Fruit fly (Drosophila melanogaster) whole organism, pupa: Measurements from ENCODE around the gene capt.
A peak's percentile ranks its signal among the peaks of the same experiment; 100 is the strongest.

Source experiments
- CG10348 ChIP-seq: fragments of 200-800 bp; sonication (Bioruptor generic); IDR thresholded peaks from 2 replicates; pipeline ENCODE4 v1.3.6; 2022; ENCODE audit warnings: missing biosample characterization, missing genetic modification characterization
- CG12605 ChIP-seq: fragments of 200-800 bp; sonication (Bioruptor generic); IDR thresholded peaks from 2 replicates; pipeline ENCODE4 v1.3.6; 2022; ENCODE audit warnings: missing biosample characterization, missing genetic modification characterization
- CG13204 ChIP-seq: fragments of 200-800 bp; sonication (Bioruptor generic); optimal IDR thresholded peaks from 2 replicates; lab custom pipeline; 2018; ENCODE audit warnings: missing biosample characterization, mild to moderate bottlenecking, missing genetic modification characterization, moderate library complexity
- CG14655 ChIP-seq: fragments of 200-800 bp; sonication (Bioruptor generic); optimal IDR thresholded peaks from 3 replicates; lab custom pipeline; 2017; ENCODE audit warnings: mild to moderate bottlenecking, missing biosample characterization, missing genetic modification reagents, missing genetic modification characterization
- CG15710 ChIP-seq: fragments of 200-800 bp; sonication (Bioruptor generic); optimal IDR thresholded peaks from 2 replicates; lab custom pipeline; 2018; ENCODE audit warnings: missing biosample characterization, mild to moderate bottlenecking, missing genetic modification characterization, moderate library complexity
- CG17806 ChIP-seq: fragments of 200-800 bp; sonication (Bioruptor generic); optimal IDR thresholded peaks from 2 replicates; lab custom pipeline; 2018; ENCODE audit warnings: missing biosample characterization, mild to moderate bottlenecking, missing genetic modification characterization, moderate library complexity
- CG32121 ChIP-seq: fragments of 200-800 bp; sonication (Bioruptor generic); IDR thresholded peaks from 2 replicates; pipeline ENCODE4 v1.3.6; 2022; ENCODE audit warnings: missing biosample characterization, missing genetic modification characterization
- CG34367 ChIP-seq: fragments of 200-800 bp; sonication (Bioruptor generic); optimal IDR thresholded peaks from 2 replicates; lab custom pipeline; 2018; ENCODE audit warnings: missing biosample characterization, mild to moderate bottlenecking, missing genetic modification characterization
- CG4496 ChIP-seq: fragments of 200-800 bp; sonication (Bioruptor generic); IDR thresholded peaks from 3 replicates; pipeline ENCODE4 v1.3.6; 2022; ENCODE audit warnings: missing biosample characterization, missing genetic modification characterization
- CG8159 ChIP-seq: fragments of 200-800 bp; sonication (Bioruptor generic); optimal IDR thresholded peaks from 3 replicates; lab custom pipeline; 2018; ENCODE audit warnings: missing biosample characterization, mild to moderate bottlenecking, missing genetic modification characterization, moderate library complexity
- CG8301 ChIP-seq: fragments of 200-800 bp; sonication (Bioruptor generic); optimal IDR thresholded peaks from 2 replicates; lab custom pipeline; 2018; ENCODE audit warnings: missing biosample characterization, mild to moderate bottlenecking, missing genetic modification characterization
- CG9948 ChIP-seq: fragments of 200-800 bp; sonication (Bioruptor generic); optimal IDR thresholded peaks from 2 replicates; lab custom pipeline; 2018; ENCODE audit warnings: missing biosample characterization, mild to moderate bottlenecking, missing genetic modification characterization, moderate library complexity
- D1 ChIP-seq: fragments of 200-800 bp; sonication (Bioruptor generic); optimal IDR thresholded peaks from 2 replicates; lab custom pipeline; 2018; ENCODE audit warnings: missing biosample characterization, mild to moderate bottlenecking, missing genetic modification characterization, moderate library complexity
- EcR ChIP-seq: fragments of 200-800 bp; sonication (Bioruptor generic); optimal IDR thresholded peaks from 3 replicates; lab custom pipeline; 2019; ENCODE audit warnings: missing biosample characterization, missing genetic modification characterization, mild to moderate bottlenecking, moderate library complexity, missing genetic modification reagents
- Ets98B ChIP-seq: fragments of 200-800 bp; sonication (Bioruptor generic); IDR thresholded peaks from 2 replicates; pipeline ENCODE4 v1.3.6; 2022; ENCODE audit warnings: missing biosample characterization, missing genetic modification characterization
- Pif1A ChIP-seq: fragments of 200-800 bp; sonication (Bioruptor generic); optimal IDR thresholded peaks from 3 replicates; lab custom pipeline; 2016; ENCODE audit warnings: missing biosample characterization, missing genetic modification characterization
- Pif1B ChIP-seq: fragments of 200-800 bp; sonication (Bioruptor generic); optimal IDR thresholded peaks from 3 replicates; lab custom pipeline; 2016; ENCODE audit warnings: missing biosample characterization, missing genetic modification characterization
- Snoo ChIP-seq: fragments of 200-800 bp; sonication (Bioruptor generic); optimal IDR thresholded peaks from 3 replicates; lab custom pipeline; 2017; ENCODE audit warnings: missing biosample characterization, mild to moderate bottlenecking, missing genetic modification characterization, inconsistent platforms
- fd96Ca ChIP-seq: fragments of 200-800 bp; sonication (Bioruptor generic); IDR thresholded peaks from 3 replicates; pipeline ENCODE4 v1.3.6; 2022; ENCODE audit warnings: missing biosample characterization, missing genetic modification characterization
- gl ChIP-seq: fragments of 200-800 bp; sonication (Bioruptor generic); optimal IDR thresholded peaks from 2 replicates; lab custom pipeline; 2018; ENCODE audit warnings: missing biosample characterization, mild to moderate bottlenecking, missing genetic modification characterization
- rn ChIP-seq: fragments of 200-800 bp; sonication (Bioruptor generic); IDR thresholded peaks from 2 replicates; pipeline ENCODE4 v1.3.6; 2022; ENCODE audit warnings: missing biosample characterization, missing genetic modification characterization

capt gene

dm6 chr2L:1172704-1173107 lies 14.6 kb upstream of the capt start, which contains the start of the genes Charon and CG4887:
Gene Charon, minus strand, starts transcription at chr2L:1172805.
Gene CG4887, plus strand, starts transcription at chr2L:1173009.
- TF ChIP-seq CG4496 (GFP tag; lab: Robert Waterston, UW): peak; percentile 74
- peak; percentile 26; the same call in 1 of the 3 replicates for TF ChIP-seq fd96Ca
- TF ChIP-seq CG8159 (tag; lab: Kevin White, UChicago): peak; percentile 73
- 0 out of 2 replicates have a peak, but pooled peaks have one; percentile 16 for TF ChIP-seq CG32121 (GFP tag; lab: Robert Waterston, UW)
- no peak for TF ChIP-seq CG10348
- no peak for TF ChIP-seq CG12605 (GFP tag; lab: Robert Waterston, UW)
- TF ChIP-seq Ets98B (GFP tag; lab: Robert Waterston, UW): peak; percentile 55
- TF ChIP-seq rn (GFP tag; lab: Robert Waterston, UW): peak; percentile 49; the same call in 1 of the 2 replicates
- no peak for TF ChIP-seq CG13204 (GFP tag; lab: Kevin White, UChicago)
- peak; percentile 70 for TF ChIP-seq Snoo
- no peak for TF ChIP-seq CG14655
- TF ChIP-seq CG34367 (tag; lab: Kevin White, UChicago): no peak
- TF ChIP-seq CG9948: peak; percentile 59
- TF ChIP-seq Pif1A: no peak
- no peak for TF ChIP-seq D1 (tag; lab: Kevin White, UChicago)
- no peak for TF ChIP-seq CG8301 (tag; lab: Kevin White, UChicago)
- TF ChIP-seq CG17806: peak; percentile 63
- TF ChIP-seq EcR (GFP tag; lab: Kevin White, UChicago): peak; percentile 84
- no peak for TF ChIP-seq gl (tag; lab: Kevin White, UChicago)
- TF ChIP-seq Pif1B (GFP tag; lab: Kevin White, UChicago): no peak
- TF ChIP-seq CG15710 (tag; lab: Kevin White, UChicago): peak; percentile 80

DNA sequence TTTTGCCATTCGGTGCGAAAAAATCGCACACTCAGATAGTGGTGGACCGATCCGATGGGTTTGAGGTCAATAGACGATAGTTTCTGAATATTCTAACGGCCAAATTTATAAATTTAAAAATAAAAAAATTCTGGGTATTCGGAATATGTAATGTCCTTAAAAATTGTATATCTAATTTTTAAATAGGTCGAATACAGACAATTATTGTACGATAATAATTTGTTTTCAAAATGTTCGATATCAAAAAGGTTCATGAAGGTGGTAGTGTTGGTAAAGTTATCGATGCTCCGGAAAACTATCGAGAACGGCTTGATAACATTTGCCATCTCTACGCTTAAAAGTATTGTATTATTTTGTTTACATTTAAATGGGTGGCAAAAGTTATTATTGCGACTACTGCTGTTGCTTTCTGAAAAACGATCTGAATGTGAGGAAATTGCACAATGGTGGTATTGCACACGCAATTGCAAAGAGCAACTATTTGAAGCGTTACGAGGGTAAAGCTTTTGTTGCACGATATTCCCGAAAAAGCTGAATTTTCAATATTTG lies 11.9 kb upstream of the capt start, which contains the start of the genes CG31922 and Plap:
CG31922 (plus strand) TSS at position 315 of the 549 bp plus-strand sequence.
Plap (minus strand) TSS at position 499 of the 549 bp plus-strand sequence.
- TF ChIP-seq CG8159 (tag; lab: Kevin White, UChicago) (peak; percentile 42), Ets98B (GFP tag; lab: Robert Waterston, UW) (peak; percentile 24; the same call in 1 of the 2 replicates), CG15710 (tag; lab: Kevin White, UChicago) (peak; percentile 63), rn (GFP tag; lab: Robert Waterston, UW) (no peak), CG12605 (GFP tag; lab: Robert Waterston, UW) (no peak), CG13204 (GFP tag; lab: Kevin White, UChicago) (no peak), fd96Ca (0 out of 3 replicates have a peak, but pooled peaks have one; percentile 22), CG9948 (peak; percentile 22), gl (tag; lab: Kevin White, UChicago) (no peak), CG14655 (no peak), Snoo (peak; percentile 9), D1 (tag; lab: Kevin White, UChicago) (no peak), CG17806 (peak; percentile 42), CG34367 (tag; lab: Kevin White, UChicago) (peak; percentile 3), CG8301 (tag; lab: Kevin White, UChicago) (no peak), CG32121 (GFP tag; lab: Robert Waterston, UW) (no peak), EcR (GFP tag; lab: Kevin White, UChicago) (peak; percentile 99)
- TF ChIP-seq, all 21 proteins: peak for 9

DNA sequence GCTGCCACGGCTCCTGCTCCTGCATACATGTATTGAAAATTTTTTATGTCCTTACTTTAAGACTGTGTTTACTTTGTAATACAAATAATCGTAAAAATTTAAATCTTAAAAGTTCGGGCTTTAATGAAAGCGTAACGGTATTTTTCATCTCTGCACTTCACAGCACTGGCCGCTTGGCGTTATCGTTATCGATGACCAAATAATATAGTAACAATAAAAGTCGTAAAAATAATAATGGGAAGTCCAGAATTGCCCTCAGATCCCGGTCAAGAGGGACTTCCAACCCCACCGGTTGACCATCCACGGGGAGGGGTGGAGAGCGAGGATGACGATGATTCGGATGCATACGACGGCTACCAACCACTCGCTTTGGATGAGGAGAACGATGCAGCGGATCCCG lies 8.3 kb upstream of the capt start, which contains the start of gene CG14341:
CG14341 (plus strand) TSS at position 181 of the 400 bp plus-strand sequence.
- no peak for TF ChIP-seq Pif1B (GFP tag; lab: Kevin White, UChicago)
- no peak for TF ChIP-seq CG9948
- no peak for TF ChIP-seq CG10348
- TF ChIP-seq Ets98B (GFP tag; lab: Robert Waterston, UW): no peak

- TF ChIP-seq CG8159 (tag; lab: Kevin White, UChicago) (no peak), CG34367 (tag; lab: Kevin White, UChicago) (no peak), CG10348 (no peak), rn (GFP tag; lab: Robert Waterston, UW) (no peak), Pif1A (no peak), Pif1B (GFP tag; lab: Kevin White, UChicago) (no peak)
Observed at dm6 chr2L:1164294-1164693, 6.2 kb upstream of the capt start, which contains the start of gene IntS14. Gene IntS14, plus strand, starts transcription at chr2L:1164443.

dm6 chr2L:1163538-1164143 lies 5.6 kb upstream of the capt start, which contains the start of gene CG5080:
Gene CG5080, minus strand, starts transcription at chr2L:1163886.
- TF ChIP-seq fd96Ca (0 out of 3 replicates have a peak, but pooled peaks have one; percentile 16), rn (GFP tag; lab: Robert Waterston, UW) (no peak), CG8159 (tag; lab: Kevin White, UChicago) (no peak)
